Fruit fly (Drosophila melanogaster) whole organism, embryonic: Measurements from ENCODE around the gene Eig71Eg.

Source experiments
- Atf-2 ChIP-seq: fragments of 200-800 bp; sonication (Bioruptor generic); optimal IDR thresholded peaks from 2 replicates; lab custom pipeline; 2016; ENCODE audit warnings: missing biosample characterization, missing genetic modification characterization
- B-H2 ChIP-seq: fragments of 200-800 bp; sonication (Bioruptor generic); optimal IDR thresholded peaks from 2 replicates; lab custom pipeline; 2018; ENCODE audit warnings: missing biosample characterization, mild to moderate bottlenecking, missing genetic modification characterization
- BEAF-32 ChIP-seq: fragments of 200-800 bp; sonication (Bioruptor generic); optimal IDR thresholded peaks from 3 replicates; lab custom pipeline; 2017; ENCODE audit warnings: missing biosample characterization, missing genetic modification characterization, mild to moderate bottlenecking, moderate library complexity, missing genetic modification reagents
- BtbVII ChIP-seq: fragments of 200-800 bp; sonication (Bioruptor generic); optimal IDR thresholded peaks from 3 replicates; lab custom pipeline; 2017; ENCODE audit warnings: missing biosample characterization, mild to moderate bottlenecking, missing genetic modification characterization
- CG10654 ChIP-seq: fragments of 200-800 bp; sonication (Bioruptor generic); optimal IDR thresholded peaks from 2 replicates; lab custom pipeline; 2016; ENCODE audit warnings: missing biosample characterization, missing genetic modification characterization
- CG11456 ChIP-seq: fragments of 200-800 bp; sonication (Bioruptor generic); IDR thresholded peaks from 3 replicates; pipeline ENCODE4 v1.3.6; 2022; ENCODE audit warnings: missing biosample characterization, missing genetic modification characterization
- CG12104 ChIP-seq: fragments of 200-800 bp; sonication (Bioruptor generic); optimal IDR thresholded peaks from 3 replicates; lab custom pipeline; 2016; ENCODE audit warnings: missing biosample characterization, missing genetic modification characterization
- CG16779 ChIP-seq: fragments of 200-800 bp; sonication (Bioruptor generic); IDR thresholded peaks from 2 replicates; pipeline ENCODE4 v1.3.6; 2022; ENCODE audit warnings: missing biosample characterization, missing genetic modification characterization
- CG17568 ChIP-seq: fragments of 200-800 bp; sonication (Bioruptor generic); optimal IDR thresholded peaks from 2 replicates; lab custom pipeline; 2018; ENCODE audit warnings: missing biosample characterization, mild to moderate bottlenecking, missing genetic modification characterization, moderate library complexity
- CG1792 ChIP-seq: fragments of 200-800 bp; sonication (Bioruptor generic); optimal IDR thresholded peaks from 2 replicates; lab custom pipeline; 2016; ENCODE audit warnings: missing biosample characterization, missing genetic modification characterization
- CG18011 ChIP-seq: fragments of 200-800 bp; sonication (Bioruptor generic); optimal IDR thresholded peaks from 2 replicates; lab custom pipeline; 2017; ENCODE audit warnings: missing biosample characterization, missing genetic modification characterization, mild to moderate bottlenecking, moderate library complexity, missing genotype
- CG18619 ChIP-seq: fragments of 200-800 bp; sonication (Bioruptor generic); optimal IDR thresholded peaks from 3 replicates; lab custom pipeline; 2017; ENCODE audit warnings: missing biosample characterization, mild to moderate bottlenecking, missing genetic modification characterization
- CG3065 ChIP-seq: fragments of 200-800 bp; sonication (Bioruptor generic); optimal IDR thresholded peaks from 2 replicates; lab custom pipeline; 2016; ENCODE audit warnings: missing biosample characterization, missing genetic modification characterization
- CG33213 ChIP-seq: fragments of 200-800 bp; sonication (Bioruptor generic); optimal IDR thresholded peaks from 3 replicates; lab custom pipeline; 2016; ENCODE audit warnings: missing biosample characterization, missing genetic modification characterization
- CG3726 ChIP-seq: fragments of 200-800 bp; sonication (Bioruptor generic); IDR thresholded peaks from 3 replicates; pipeline ENCODE4, ENCODE4 v1.3.6; 2022; ENCODE audit warnings: missing biosample characterization, missing genetic modification characterization
- CG3838 ChIP-seq: fragments of 200-800 bp; sonication (Bioruptor generic); optimal IDR thresholded peaks from 3 replicates; lab custom pipeline; 2016; ENCODE audit warnings: missing biosample characterization, missing genetic modification characterization
- CG4424 ChIP-seq: fragments of 200-800 bp; sonication (Bioruptor generic); optimal IDR thresholded peaks from 3 replicates; lab custom pipeline; 2016; ENCODE audit warnings: missing biosample characterization, missing genetic modification characterization
- CG7987 ChIP-seq: fragments of 200-800 bp; sonication (Bioruptor generic); optimal IDR thresholded peaks from 2 replicates; lab custom pipeline; 2018; ENCODE audit warnings: missing biosample characterization, mild to moderate bottlenecking, missing genetic modification characterization, moderate library complexity
- CG8089 ChIP-seq: fragments of 200-800 bp; sonication (Bioruptor generic); optimal IDR thresholded peaks from 3 replicates; lab custom pipeline; 2016; ENCODE audit warnings: missing biosample characterization, missing genetic modification characterization
- CG8944 ChIP-seq: fragments of 200-800 bp; sonication (Bioruptor generic); optimal IDR thresholded peaks from 3 replicates; lab custom pipeline; 2016; ENCODE audit warnings: missing biosample characterization, missing genetic modification characterization
- Dp ChIP-seq: fragments of 200-800 bp; sonication (Bioruptor generic); optimal IDR thresholded peaks from 2 replicates; lab custom pipeline; 2018; ENCODE audit warnings: missing biosample characterization, mild to moderate bottlenecking, missing genetic modification characterization, moderate library complexity
- Ets65A ChIP-seq: fragments of 200-800 bp; sonication (Bioruptor generic); peaks from one replicate; lab custom pipeline; 2016; ENCODE audit warnings: missing biosample characterization, missing genetic modification characterization
- Hand ChIP-seq: fragments of 200-800 bp; sonication (Bioruptor generic); optimal IDR thresholded peaks from 2 replicates; lab custom pipeline; 2017; ENCODE audit warnings: mild to moderate bottlenecking, missing biosample characterization, missing genetic modification reagents, missing genetic modification characterization
- Jarid2 ChIP-seq: fragments of 200-800 bp; sonication (Bioruptor generic); optimal IDR thresholded peaks from 3 replicates; lab custom pipeline; 2017; ENCODE audit warnings: mild to moderate bottlenecking, missing biosample characterization, missing genetic modification reagents, missing genetic modification characterization
- Lhr ChIP-seq: fragments of 200-800 bp; sonication (Bioruptor generic); optimal IDR thresholded peaks from 3 replicates; lab custom pipeline; 2017; ENCODE audit warnings: mild to moderate bottlenecking, missing biosample characterization, missing genetic modification reagents, missing genetic modification characterization
- Mad ChIP-seq: fragments of 200-800 bp; sonication (Bioruptor generic); optimal IDR thresholded peaks from 2 replicates; lab custom pipeline; 2016; ENCODE audit warnings: missing biosample characterization, missing genetic modification characterization
- Max ChIP-seq: fragments of 200-800 bp; sonication (Bioruptor generic); optimal IDR thresholded peaks from 2 replicates; lab custom pipeline; 2016; ENCODE audit warnings: missing biosample characterization, mild to moderate bottlenecking, missing genetic modification characterization
- NC2β ChIP-seq: fragments of 200-800 bp; sonication (Bioruptor generic); optimal IDR thresholded peaks from 2 replicates; lab custom pipeline; 2016; ENCODE audit warnings: missing biosample characterization, missing genetic modification characterization
- Nf-YA ChIP-seq: fragments of 200-800 bp; sonication (Bioruptor generic); IDR thresholded peaks from 2 replicates; pipeline ENCODE4 v1.3.6; 2022; ENCODE audit warnings: missing biosample characterization, missing genetic modification characterization
- Opbp ChIP-seq: fragments of 200-800 bp; sonication (Bioruptor generic); IDR thresholded peaks from 3 replicates; pipeline ENCODE4 v1.3.6; 2022; ENCODE audit warnings: missing biosample characterization, missing genetic modification characterization; ENCODE audit not compliant: partially characterized antibody
- Rfx ChIP-seq: fragments of 200-800 bp; sonication (Bioruptor generic); IDR thresholded peaks from 2 replicates; pipeline ENCODE4 v1.3.6; 2022; ENCODE audit warnings: missing biosample characterization, missing genetic modification characterization
- Taf1 ChIP-seq: fragments of 200-800 bp; sonication (Bioruptor generic); IDR thresholded peaks from 2 replicates; pipeline ENCODE4 v1.3.6; 2022; ENCODE audit warnings: missing biosample characterization, missing genetic modification characterization
- ap ChIP-seq: fragments of 200-800 bp; sonication (Bioruptor generic); IDR thresholded peaks from 2 replicates; pipeline ENCODE4 v1.3.6; 2022; ENCODE audit warnings: missing biosample characterization, missing genetic modification characterization
- bbx ChIP-seq: fragments of 200-800 bp; sonication (Bioruptor generic); IDR thresholded peaks from 2 replicates; pipeline ENCODE4 v1.3.6; 2022; ENCODE audit warnings: missing biosample characterization, missing genetic modification characterization; ENCODE audit not compliant: partially characterized antibody
- cato ChIP-seq: fragments of 200-800 bp; sonication (Bioruptor generic); optimal IDR thresholded peaks from 2 replicates; lab custom pipeline; 2016; ENCODE audit warnings: missing biosample characterization, missing genetic modification characterization, borderline replicate concordance
- cg ChIP-seq: fragments of 200-800 bp; sonication (Bioruptor generic); optimal IDR thresholded peaks from 3 replicates; lab custom pipeline; 2019; ENCODE audit warnings: missing biosample characterization, mild to moderate bottlenecking, missing genetic modification characterization, moderate library complexity
- chinmo ChIP-seq: fragments of 200-800 bp; sonication (Bioruptor generic); IDR thresholded peaks from 4 replicates; pipeline ENCODE4 v1.3.6; 2022; ENCODE audit warnings: missing biosample characterization, missing genetic modification characterization; ENCODE audit not compliant: partially characterized antibody
- eve ChIP-seq, 2 experiments: fragments of >200 bp; optimal IDR thresholded peaks; 2 replicates each; lab custom pipeline; 2017; ENCODE audit warnings: missing biosample characterization in 2 of 2, missing genetic modification characterization in 2 of 2
- gce ChIP-seq: fragments of 200-800 bp; sonication (Bioruptor generic); IDR thresholded peaks from 3 replicates; pipeline ENCODE4 v1.3.6; 2022; ENCODE audit warnings: missing biosample characterization, missing genetic modification characterization
- gfzf ChIP-seq: fragments of 200-800 bp; sonication (Bioruptor generic); optimal IDR thresholded peaks from 2 replicates; lab custom pipeline; 2016; ENCODE audit warnings: missing biosample characterization, mild to moderate bottlenecking, missing genetic modification characterization, moderate library complexity
- gro ChIP-seq: fragments of 200-800 bp; sonication (Bioruptor generic); optimal IDR thresholded peaks from 2 replicates; lab custom pipeline; 2016; ENCODE audit warnings: missing biosample characterization, missing genetic modification characterization
- insv ChIP-seq, 2 experiments: fragments of 200-800 bp; sonication (Bioruptor generic); optimal IDR thresholded peaks; 3 replicates each; lab custom pipeline; 2016 to 2018; ENCODE audit warnings: missing biosample characterization in 2 of 2, missing genetic modification characterization in 2 of 2
- inv ChIP-seq: fragments of 200-800 bp; sonication (Bioruptor generic); IDR thresholded peaks from 2 replicates; pipeline ENCODE4 v1.3.6; 2022; ENCODE audit warnings: missing biosample characterization, missing genetic modification characterization; ENCODE audit not compliant: partially characterized antibody
- kni ChIP-seq: fragments of 200-800 bp; sonication (Bioruptor generic); optimal IDR thresholded peaks from 3 replicates; lab custom pipeline; 2017; ENCODE audit warnings: mild to moderate bottlenecking, missing biosample characterization, missing genetic modification reagents, missing genetic modification characterization
- mld ChIP-seq: fragments of 200-800 bp; sonication (Bioruptor generic); IDR thresholded peaks from 3 replicates; pipeline ENCODE4 v1.3.6; 2022; ENCODE audit warnings: missing biosample characterization, missing genetic modification characterization; ENCODE audit not compliant: partially characterized antibody
- pnt ChIP-seq: fragments of 200-800 bp; sonication (Bioruptor generic); optimal IDR thresholded peaks from 3 replicates; lab custom pipeline; 2016; ENCODE audit warnings: missing biosample characterization, missing genetic modification characterization
- sens ChIP-seq: fragments of 200-800 bp; sonication (Bioruptor generic); peaks from one replicate; lab custom pipeline; 2016; ENCODE audit warnings: missing biosample characterization, missing genetic modification characterization
- vnd ChIP-seq: fragments of 200-800 bp; sonication (Bioruptor generic); IDR thresholded peaks from 3 replicates; pipeline ENCODE4 v1.3.6; 2022; ENCODE audit warnings: missing biosample characterization, missing genetic modification characterization; ENCODE audit not compliant: partially characterized antibody
- z ChIP-seq: fragments of 200-800 bp; sonication (Bioruptor generic); IDR thresholded peaks from 3 replicates; pipeline ENCODE4 v1.3.6; 2022; ENCODE audit warnings: missing biosample characterization, missing genetic modification characterization

Eig71Eg gene

DNA sequence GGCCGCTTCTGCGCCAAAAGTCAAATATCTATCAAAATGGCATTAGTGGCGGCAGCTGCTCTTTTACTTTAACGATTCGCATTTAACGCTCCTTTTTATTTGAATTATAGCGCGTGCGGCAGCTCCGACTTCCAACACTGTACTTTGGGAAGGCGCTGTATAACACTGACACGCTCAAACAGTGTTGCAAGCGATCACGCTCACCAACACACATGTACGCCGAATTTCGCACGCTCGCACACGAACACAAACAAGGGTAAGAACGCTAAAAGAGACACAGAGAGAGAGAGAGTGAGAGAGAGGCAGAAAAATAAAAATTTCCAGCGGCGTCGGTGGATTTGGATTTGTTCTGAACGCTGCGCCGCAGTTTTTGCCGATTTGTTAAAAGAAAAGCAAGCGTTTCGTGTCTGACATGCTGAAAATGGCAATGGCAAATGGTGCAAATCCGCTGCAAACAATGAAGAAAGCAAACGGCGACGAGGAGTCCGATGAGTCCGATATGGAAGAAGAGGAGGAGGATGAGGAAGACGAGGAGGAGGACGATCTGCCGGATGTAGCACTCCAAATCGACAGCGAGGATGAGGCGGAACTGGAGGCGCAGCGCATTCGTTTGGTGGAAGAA is 37.7 kb upstream of the Eig71Eg start, which contains the start of gene Phs (continued):
- peak; percentile 62 for TF ChIP-seq Jarid2 (GFP tag; lab: Kevin White, UChicago)
- TF ChIP-seq CG3065 (GFP tag; lab: Kevin White, UChicago), result peak; percentile 51
- peak; percentile 61 for TF ChIP-seq CG3838
- TF ChIP-seq CG18011 (GFP tag; lab: Kevin White, UChicago), result peak; percentile 56
- peak; percentile 90 for TF ChIP-seq CG11456 (GFP tag; lab: Robert Waterston, UW)
- TF ChIP-seq BEAF-32 (GFP tag; lab: Kevin White, UChicago), result peak; percentile 39
- peak; percentile 99 for TF ChIP-seq Ets65A (GFP tag; lab: Kevin White, UChicago)
- peak; percentile 42; the same call in 1 of the 3 replicates for TF ChIP-seq z (GFP tag; lab: Robert Waterston, UW)
- peak; percentile 76 for TF ChIP-seq CG8089
- TF ChIP-seq Opbp (GFP tag; lab: Robert Waterston, UW), result peak; percentile 72; the same call in 2 of the 3 replicates
- peak; percentile 68 for TF ChIP-seq ap (GFP tag; lab: Robert Waterston, UW)
- peak; percentile 98 for TF ChIP-seq cg
- peak; percentile 64 for TF ChIP-seq pnt
- TF ChIP-seq mld (GFP tag; lab: Robert Waterston, UW), result no peak
- no peak for TF ChIP-seq CG3726 (GFP tag; lab: Robert Waterston, UW)
- TF ChIP-seq CG8944, result peak; percentile 90
- 0 out of 2 replicates have a peak, but pooled peaks have one; percentile 13 for TF ChIP-seq inv (GFP tag; lab: Robert Waterston, UW)
- TF ChIP-seq CG17568 (GFP tag; lab: Kevin White, UChicago), result peak; percentile 7
- TF ChIP-seq cato (GFP tag; lab: Kevin White, UChicago), result peak; percentile 59
- peak; percentile 92 for TF ChIP-seq CG33213 (GFP tag; lab: Kevin White, UChicago)
- peak; percentile 71 for TF ChIP-seq CG1792 (GFP tag; lab: Kevin White, UChicago)
- TF ChIP-seq kni (GFP tag; lab: Kevin White, UChicago), result peak; percentile 58
- TF ChIP-seq Max (GFP tag; lab: Kevin White, UChicago), result peak; percentile 75
- TF ChIP-seq eve (GFP tag; optimal IDR thresholded peaks at IDR 0.05; lab: Kevin White, UChicago), result no peak
- 0 out of 3 replicates have a peak, but pooled peaks have one; percentile 53 for TF ChIP-seq gce
- peak; percentile 88 for TF ChIP-seq gro (GFP tag; lab: Kevin White, UChicago)
- peak; percentile 82 for TF ChIP-seq CG10654 (GFP tag; lab: Kevin White, UChicago)
- TF ChIP-seq Taf1 (GFP tag; lab: Robert Waterston, UW), result no peak
- 0 out of 2 replicates have a peak, but pooled peaks have one; percentile 6 for TF ChIP-seq Nf-YA (GFP tag; lab: Robert Waterston, UW)
- TF ChIP-seq Mad (GFP tag; lab: Kevin White, UChicago), result peak; percentile 77
- no peak for TF ChIP-seq Hand (GFP tag; lab: Kevin White, UChicago)
- TF ChIP-seq BtbVII, result peak; percentile 52
- peak; percentile 82; the same call in 1 of the 4 replicates for TF ChIP-seq chinmo (GFP tag; lab: Robert Waterston, UW)
- TF ChIP-seq bbx (GFP tag; lab: Robert Waterston, UW), result peak; percentile 69
- peak; percentile 35 for TF ChIP-seq gfzf (GFP tag; lab: Kevin White, UChicago)
- TF ChIP-seq Lhr, result peak; percentile 64
- TF ChIP-seq B-H2 (GFP tag; lab: Kevin White, UChicago), result peak; percentile 92
- TF ChIP-seq Atf-2, result peak; percentile 73
- TF ChIP-seq CG12104 (GFP tag; lab: Kevin White, UChicago), result peak; percentile 22
- peak in 1 of 2 experiments; percentile 30 for TF ChIP-seq insv (GFP tag; optimal IDR thresholded peaks at IDR 0.05; lab: Kevin White, UChicago)
- TF ChIP-seq vnd (GFP tag; lab: Robert Waterston, UW), result no peak
- TF ChIP-seq Rfx (GFP tag; lab: Robert Waterston, UW), result peak; percentile 94
- peak; percentile 83 for TF ChIP-seq CG4424 (GFP tag; lab: Kevin White, UChicago)
- TF ChIP-seq sens (GFP tag; lab: Kevin White, UChicago), result peak; percentile 93
- peak; percentile 86 for TF ChIP-seq NC2β (GFP tag; lab: Kevin White, UChicago)
- TF ChIP-seq CG18619, result peak; percentile 76
- peak; percentile 83 for TF ChIP-seq CG16779 (GFP tag; lab: Robert Waterston, UW)
- TF ChIP-seq Dp (GFP tag; lab: Kevin White, UChicago), result peak; percentile 98
- peak; percentile 88 for TF ChIP-seq CG7987
